Worm (Caenorhabditis elegans): ENCODE results near the gene exos-9.

DNA sequence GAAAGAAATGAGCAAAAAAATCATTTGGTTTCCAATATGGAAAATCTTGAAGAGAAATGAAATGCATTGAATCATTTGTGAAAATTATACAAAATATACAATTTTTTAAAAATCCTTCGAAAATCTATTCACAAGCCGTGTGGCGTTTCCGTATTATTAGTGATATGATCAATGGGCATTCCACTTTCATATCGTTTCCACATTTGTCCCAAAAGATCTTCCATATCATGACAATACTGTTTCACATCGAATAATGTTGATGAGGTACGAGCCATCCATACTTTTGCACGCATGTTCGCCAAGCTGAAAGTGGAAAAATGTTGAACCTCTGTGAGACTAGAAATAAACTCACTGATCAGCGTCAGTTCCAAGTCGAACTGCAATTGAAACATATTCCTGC is 51.5 kb downstream of the exos-9 start:
- TF ChIP-seq ces-1 (GFP tag; optimal IDR thresholded peaks at IDR 0.05) (no peak), unc-62 (GFP tag; optimal IDR thresholded peaks at IDR 0.05) (no peak), Y116A8C.19 (tag; optimal IDR thresholded peaks at IDR 0.05; ENCODE audit: borderline replicate concordance) (no peak), C16A3.4 (tag; optimal IDR thresholded peaks at IDR 0.05) (no peak), lsy-2 (tag; optimal IDR thresholded peaks at IDR 0.05) (no peak), ztf-11 (tag; optimal IDR thresholded peaks at IDR 0.05) (no peak), lin-39 (tag; optimal IDR thresholded peaks at IDR 0.05) (no peak), fkh-10 (GFP tag; optimal IDR thresholded peaks at IDR 0.05) (no peak)
